Worm (Caenorhabditis elegans): ENCODE data around the gene F46B6.6.
A peak's percentile ranks its signal among the peaks of the same experiment; 100 is the strongest.

The F46B6.6 gene

DNA sequence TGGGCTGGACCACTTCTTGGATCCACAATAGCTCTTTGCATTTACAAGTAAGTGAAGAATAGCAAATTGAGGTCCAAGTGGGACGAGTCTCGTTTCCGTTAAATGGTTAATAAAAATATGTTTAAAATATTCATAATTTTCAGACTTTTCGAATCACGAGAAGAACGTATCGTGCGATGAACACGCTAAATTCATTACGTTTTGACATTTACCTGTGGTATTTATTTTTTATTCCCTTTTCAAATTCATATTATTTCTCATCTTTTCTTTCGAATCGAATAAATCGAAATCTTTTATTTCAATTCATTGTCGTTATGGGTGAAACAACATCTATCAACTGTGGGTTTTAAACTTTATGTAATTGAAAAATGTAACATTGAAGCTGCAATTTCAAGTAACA lies 47.3 kb downstream of the F46B6.6 start, which contains the start of gene marc-1:
marc-1 (plus strand) TSS at position 301 of the 400 bp plus-strand sequence.
- TF ChIP-seq tra-1 (GFP tag; IDR thresholded peaks at IDR 0.05) (no peak), madf-9 (GFP tag; conservative IDR thresholded peaks at IDR 0.05) (no peak), daf-16 (GFP tag; optimal IDR thresholded peaks at IDR 0.05) (no peak), daf-16 (tag; optimal IDR thresholded peaks at IDR 0.05) (no peak), zag-1 (tag; optimal IDR thresholded peaks at IDR 0.05) (no peak), ceh-82 (tag; optimal IDR thresholded peaks at IDR 0.05) (no peak), lin-39 (tag; optimal IDR thresholded peaks at IDR 0.05) (no peak), ZK337.2 (GFP tag; IDR thresholded peaks at IDR 0.05) (no peak), F37D6.2 (tag; optimal IDR thresholded peaks at IDR 0.05) (no peak), sdz-12 (GFP tag; optimal IDR thresholded peaks at IDR 0.05) (no peak), F49E8.2 (tag; optimal IDR thresholded peaks at IDR 0.05; ENCODE audit: borderline replicate concordance) (no peak), ztf-7 (tag; optimal IDR thresholded peaks at IDR 0.05) (no peak), pqm-1 (tag; optimal IDR thresholded peaks at IDR 0.05) (no peak), snpc-1.2 (GFP tag; IDR thresholded peaks at IDR 0.05) (no peak), F10B5.3 (tag; optimal IDR thresholded peaks at IDR 0.05) (no peak), nhr-41 (GFP tag; IDR thresholded peaks at IDR 0.05) (no peak), egl-27 (tag; optimal IDR thresholded peaks at IDR 0.05) (no peak)

ce11 chrV:9738077-9738705 lies 48.5 kb downstream of the F46B6.6 start:
- TF ChIP-seq duxl-1 (tag; optimal IDR thresholded peaks at IDR 0.05; ENCODE audit: poor library complexity) (no peak), daf-16 (GFP tag; optimal IDR thresholded peaks at IDR 0.05) (no peak), daf-16 (tag; optimal IDR thresholded peaks at IDR 0.05) (peak; percentile 36), mes-2 (tag; optimal IDR thresholded peaks at IDR 0.05; ENCODE audit: poor library complexity, severe bottlenecking) (no peak), lin-1 (GFP tag; IDR thresholded peaks at IDR 0.05) (no peak), ceh-28 (tag; optimal IDR thresholded peaks at IDR 0.05) (no peak), aha-1 (tag) (no peak), nhr-28 (tag; optimal IDR thresholded peaks at IDR 0.05) (peak; percentile 32), dmd-6 (GFP tag; IDR thresholded peaks at IDR 0.05) (peak; percentile 53), lim-7 (GFP tag; IDR thresholded peaks at IDR 0.05) (no peak), ZK546.5 (tag; optimal IDR thresholded peaks at IDR 0.05) (no peak), fos-1 (tag; optimal IDR thresholded peaks at IDR 0.05) (no peak), F37D6.2 (tag; optimal IDR thresholded peaks at IDR 0.05) (no peak), pqm-1 (tag; optimal IDR thresholded peaks at IDR 0.05) (peak; percentile 72), hlh-11 (tag; optimal IDR thresholded peaks at IDR 0.05) (peak; percentile 38), unc-62 (GFP tag; optimal IDR thresholded peaks at IDR 0.05 in 1 of 2) (peak in 1 of 2 experiments; percentile 52), unc-62 (tag; optimal IDR thresholded peaks at IDR 0.05) (no peak), F10B5.3 (tag; optimal IDR thresholded peaks at IDR 0.05) (no peak), ztf-7 (tag; optimal IDR thresholded peaks at IDR 0.05) (no peak)

ce11 chrV:9737287-9737686 lies 49.4 kb downstream of the F46B6.6 start, which contains the start of gene aqp-4:
aqp-4 (plus strand) TSS chrV:9737556.
- TF ChIP-seq Y105C5A.15 (GFP tag; IDR thresholded peaks at IDR 0.05) (no peak), php-3 (GFP tag; IDR thresholded peaks at IDR 0.05) (no peak), pqm-1 (tag; optimal IDR thresholded peaks at IDR 0.05) (peak; percentile 59), nhr-28 (tag; optimal IDR thresholded peaks at IDR 0.05) (peak; percentile 47), dmd-6 (GFP tag; IDR thresholded peaks at IDR 0.05) (peak; percentile 43; the same call in 1 of the 2 replicates), hlh-11 (tag; optimal IDR thresholded peaks at IDR 0.05) (peak; percentile 18), F10B5.3 (tag; optimal IDR thresholded peaks at IDR 0.05) (no peak), hlh-30 (tag; optimal IDR thresholded peaks at IDR 0.05; ENCODE audit: insufficient read depth) (peak; percentile 6), Y48G9A.11 (GFP tag; IDR thresholded peaks at IDR 0.05) (no peak), D1046.2 (GFP tag; IDR thresholded peaks at IDR 0.05) (no peak), daf-16 (GFP tag; optimal IDR thresholded peaks at IDR 0.05) (no peak), daf-16 (tag; optimal IDR thresholded peaks at IDR 0.05) (peak; percentile 28)
